Worm (Caenorhabditis elegans) whole organism, dauer: ENCODE measurements around the gene sdz-16.

Experiments used
- unc-62 ChIP-seq: sonication (generic microtip); optimal IDR thresholded peaks from 2 replicates; lab custom pipeline; 2017; ENCODE audit warnings: missing biosample characterization, missing genetic modification reagents, missing genetic modification characterization

Gene sdz-16

ce11 chrV:17327867-17328266, at the start of gene sdz-16:
TSS of gene sdz-16 (minus strand) at chrV:17327967.
- no peak for TF ChIP-seq unc-62

DNA sequence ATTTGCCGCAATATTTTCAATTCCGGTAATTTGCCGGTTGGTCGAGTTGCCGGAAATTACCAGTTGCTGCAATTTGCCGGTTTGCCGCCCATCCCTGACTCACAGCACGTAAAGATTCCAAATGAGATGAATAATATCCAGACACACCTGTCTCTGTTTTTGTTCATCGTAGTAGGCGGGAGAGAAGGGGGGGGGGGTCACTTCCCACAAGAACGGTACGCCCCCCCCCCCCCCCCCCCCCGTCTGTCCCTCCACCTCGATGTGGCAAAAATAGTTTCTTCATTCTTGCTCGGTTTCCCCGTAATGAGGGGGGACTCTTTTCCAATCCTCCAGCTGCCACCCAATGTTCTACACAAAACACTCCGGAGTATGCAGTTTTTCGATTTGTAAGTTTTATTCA, 49.4 kb upstream of the sdz-16 start, which contains the start of gene fbxb-7:
fbxb-7 (plus strand) TSS at position 267 of the 400 bp plus-strand sequence.
- TF ChIP-seq unc-62: no peak

DNA sequence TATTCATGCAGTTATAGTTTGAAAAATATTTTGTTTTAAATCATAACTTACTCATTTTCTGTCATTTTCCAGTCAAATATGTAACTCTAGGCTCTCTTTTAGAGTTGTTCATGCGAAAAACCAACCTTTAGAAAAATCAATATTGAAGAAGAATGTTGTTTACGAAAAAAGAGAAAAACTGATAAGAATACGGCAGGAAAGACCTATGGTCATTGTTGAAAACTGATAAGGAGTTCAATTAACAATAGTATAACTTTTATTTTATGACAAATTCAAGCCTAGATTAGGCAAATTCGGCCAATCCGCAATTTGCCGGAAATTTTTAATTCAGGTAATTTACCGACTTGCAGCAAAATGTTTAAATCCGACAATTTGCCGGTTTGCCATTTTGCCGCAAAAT, 48.9 kb upstream of the sdz-16 start, which contains the start of gene Y20C6A.1:
Y20C6A.1 (minus strand) TSS at position 107 of the 400 bp plus-strand sequence.
- no peak for TF ChIP-seq unc-62

ce11 chrV:17352827-17353373, 25.1 kb upstream of the sdz-16 start, which contains the start of the genes fbxa-134 and F47H4.2:
TSS of gene fbxa-134 (minus strand) at chrV:17352870.
TSS of gene F47H4.2 (plus strand) at chrV:17353323.
- TF ChIP-seq unc-62: no peak

DNA sequence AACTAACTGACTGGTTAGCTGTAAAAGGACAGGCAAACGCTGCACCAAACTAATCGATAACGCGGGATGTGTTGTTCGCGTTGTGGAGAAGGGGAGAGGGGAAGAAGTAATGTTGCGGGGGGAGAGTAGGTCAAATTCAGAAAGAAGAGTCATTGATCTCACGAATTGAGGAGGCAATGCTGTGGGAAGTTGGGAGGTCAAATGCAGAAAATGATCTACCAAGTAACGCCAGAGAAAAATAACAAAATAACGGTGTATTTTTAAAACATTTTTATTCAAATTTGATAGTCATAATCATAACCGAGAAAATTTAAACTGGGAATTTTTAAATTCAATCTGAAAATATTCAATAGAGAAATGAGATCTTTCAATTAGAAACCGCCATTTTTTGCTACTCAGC, 22.3 kb upstream of the sdz-16 start, which contains the start of gene lsy-27:
lsy-27 (minus strand) TSS at position 101 of the 400 bp plus-strand sequence.
- no peak for TF ChIP-seq unc-62

- no peak for TF ChIP-seq unc-62
Measured at ce11 chrV:17347602-17348001, 19.8 kb upstream of the sdz-16 start, which contains the start of gene skr-5. TSS of gene skr-5 (plus strand) at chrV:17347902.

DNA sequence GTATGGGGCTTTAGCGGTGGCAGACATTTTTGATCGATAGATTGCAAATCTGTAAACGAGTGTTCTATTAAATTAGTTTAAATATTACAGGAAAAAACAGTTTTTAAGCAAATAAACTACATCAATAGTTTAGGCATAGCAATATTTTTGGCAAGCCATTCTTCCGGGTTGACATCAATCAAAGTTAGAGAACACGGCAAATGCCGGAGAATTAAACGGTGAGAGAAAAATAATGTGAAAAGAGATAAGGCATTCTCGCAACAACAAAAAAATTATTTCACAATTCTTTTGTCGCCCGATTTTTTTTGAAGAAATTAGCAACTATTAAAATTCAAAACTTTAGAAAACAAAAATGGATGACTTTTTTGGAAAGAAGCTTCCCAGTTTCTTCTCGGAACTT, 17.1 kb upstream of the sdz-16 start, which contains the start of the genes fbxa-188 and fbxa-189:
fbxa-188 (minus strand) TSS at position 51 of the 400 bp plus-strand sequence.
fbxa-189 (plus strand) TSS at position 339 of the 400 bp plus-strand sequence.
- no peak for TF ChIP-seq unc-62

ce11 chrV:17339349-17339748, 11.6 kb upstream of the sdz-16 start:
- no peak for TF ChIP-seq unc-62

- no peak for TF ChIP-seq unc-62
Measured at ce11 chrV:17331340-17331739, 3.6 kb upstream of the sdz-16 start, which contains the start of gene fbxa-185. TSS of gene fbxa-185 (plus strand) at chrV:17331640.

DNA sequence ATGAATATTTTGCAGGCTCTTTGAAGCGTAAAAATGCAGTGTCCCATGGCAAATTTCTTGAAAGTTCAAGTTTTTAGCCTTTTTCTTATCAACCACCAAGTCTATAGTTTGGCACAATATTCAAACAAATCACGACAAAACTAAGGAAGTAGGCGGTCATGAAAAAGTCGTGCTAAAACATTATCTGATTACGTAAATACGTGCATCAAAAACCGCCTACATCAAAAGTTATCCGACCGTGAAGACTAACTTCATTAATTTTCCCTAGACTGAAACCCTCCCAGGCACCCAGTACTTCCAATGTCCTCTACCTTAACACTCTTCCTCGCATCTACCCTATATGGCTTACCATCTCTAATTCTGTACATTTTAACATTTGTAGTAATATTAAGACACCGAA, 730 bp upstream of the sdz-16 start, which contains the start of gene srg-44:
srg-44 (plus strand) TSS at position 301 of the 400 bp plus-strand sequence.
- TF ChIP-seq unc-62: no peak

DNA sequence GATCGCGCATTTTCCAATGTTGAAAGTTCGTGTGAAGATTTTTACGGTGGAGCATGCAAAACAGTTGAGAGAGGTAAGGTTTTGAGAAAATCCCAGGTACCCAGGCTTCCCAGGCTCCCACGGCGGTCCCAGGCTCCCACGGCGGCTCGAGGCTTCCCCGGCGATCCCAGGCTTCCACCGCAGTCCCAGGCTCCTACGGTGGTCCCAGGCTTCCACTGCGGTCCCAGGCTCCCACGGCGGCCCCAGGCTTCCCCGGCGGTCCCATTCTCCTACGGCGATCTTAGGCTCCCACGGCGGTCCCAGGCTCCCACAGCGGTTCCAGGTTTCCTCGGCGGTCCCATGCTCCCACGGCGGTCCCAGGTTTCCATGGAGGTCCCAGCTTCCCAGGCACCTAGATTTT, 3.9 kb downstream of the sdz-16 start:
- no peak for TF ChIP-seq unc-62

DNA sequence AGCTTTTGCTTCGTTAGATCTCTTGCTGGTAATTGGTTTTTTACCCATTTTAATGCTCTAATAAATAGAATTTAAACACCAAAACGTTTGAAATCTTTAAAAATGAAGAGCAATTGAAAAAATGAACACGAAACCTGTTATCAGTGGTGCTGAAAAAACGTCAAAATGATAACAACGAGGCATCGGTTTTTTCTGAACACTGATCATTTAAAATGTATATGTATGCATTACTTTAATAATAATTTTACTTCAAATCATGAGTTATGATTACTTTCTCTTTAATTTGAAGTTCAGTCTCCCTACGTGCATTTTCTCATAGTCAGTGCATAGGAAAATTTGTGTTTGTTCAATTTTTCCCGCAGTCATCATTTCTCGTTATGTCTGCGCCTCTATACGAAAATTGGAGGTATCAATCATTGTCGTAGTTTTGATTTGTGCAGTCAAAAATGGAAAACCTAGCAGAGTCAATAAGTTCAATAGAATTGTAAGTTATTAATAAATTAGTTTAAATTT, 5.3 kb downstream of the sdz-16 start, which contains the start of gene F31E9.3:
F31E9.3 (plus strand) TSS at position 194 of the 513 bp plus-strand sequence.
- TF ChIP-seq unc-62: no peak

DNA sequence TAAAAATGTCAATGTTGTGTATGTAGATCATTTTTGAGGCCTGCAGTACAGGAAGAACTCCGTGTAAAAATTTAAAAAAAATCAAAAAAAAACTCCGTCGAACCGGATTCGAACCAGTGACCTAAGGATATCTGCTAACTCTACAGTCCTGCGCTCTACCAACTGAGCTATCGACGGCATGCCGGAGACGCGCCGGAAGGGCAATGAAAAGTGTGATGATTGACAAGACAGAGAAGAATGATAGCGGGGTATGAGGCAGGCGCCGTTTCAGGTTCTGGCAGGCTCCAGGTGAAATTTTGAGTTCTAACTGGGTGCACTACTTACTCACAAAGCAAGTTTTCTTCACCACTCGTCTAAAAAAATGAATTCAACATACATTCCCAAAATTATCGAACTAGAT, 10.0 kb downstream of the sdz-16 start, which contains the start of gene srz-58:
srz-58 (plus strand) TSS at position 362 of the 400 bp plus-strand sequence.
- no peak for TF ChIP-seq unc-62

DNA sequence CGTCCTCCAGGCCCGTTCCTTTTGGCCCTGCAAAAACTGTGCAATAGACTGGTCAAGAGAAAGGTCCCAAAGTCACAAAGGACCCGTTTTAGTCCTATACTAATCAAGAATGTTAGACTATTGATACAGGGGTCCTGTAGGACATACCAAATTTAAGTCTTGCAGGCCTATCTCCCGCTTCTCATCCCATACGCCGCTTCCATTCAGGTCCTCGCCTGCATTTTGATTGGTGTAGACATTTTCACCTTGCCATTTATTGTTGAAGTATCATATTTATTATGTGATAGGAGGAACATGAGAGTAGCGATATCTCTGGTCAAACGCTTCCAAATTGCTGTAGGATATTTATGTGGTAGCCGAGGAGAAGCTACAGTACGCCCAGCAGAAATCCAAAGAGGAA, 10.5 kb downstream of the sdz-16 start:
- TF ChIP-seq unc-62: no peak

- no peak for TF ChIP-seq unc-62
Measured at ce11 chrV:17315063-17315462, 12.7 kb downstream of the sdz-16 start, which contains the start of gene F31E9.6. TSS of gene F31E9.6 (minus strand) at chrV:17315153.

ce11 chrV:17312386-17312785, 15.4 kb downstream of the sdz-16 start, which contains the start of gene Y61B8B.3:
TSS of gene Y61B8B.3 (minus strand) at chrV:17312486.
- no peak for TF ChIP-seq unc-62

ce11 chrV:17307926-17308325, 19.8 kb downstream of the sdz-16 start:
- no peak for TF ChIP-seq unc-62

ce11 chrV:17303392-17303791, 24.4 kb downstream of the sdz-16 start:
- TF ChIP-seq unc-62: no peak
